Fruit fly (Drosophila melanogaster) whole organism, adult: ENCODE measurements around the gene BTBD9.

Experiments
- CG11617 ChIP-seq: fragments of 200-800 bp; sonication (Bioruptor generic); optimal IDR thresholded peaks from 2 replicates; lab custom pipeline; 2017; ENCODE audit warnings: mild to moderate bottlenecking, missing biosample characterization, missing genetic modification reagents, missing genetic modification characterization
- CG12768 ChIP-seq: fragments of 200-800 bp; sonication (Bioruptor generic); optimal IDR thresholded peaks from 2 replicates; lab custom pipeline; 2017; ENCODE audit warnings: missing biosample characterization, missing genetic modification characterization, mild to moderate bottlenecking, moderate library complexity, missing genetic modification reagents
- CG14711 ChIP-seq: fragments of 200-800 bp; sonication (Bioruptor generic); optimal IDR thresholded peaks from 2 replicates; lab custom pipeline; 2018; ENCODE audit warnings: missing biosample characterization, mild to moderate bottlenecking, missing genetic modification characterization, moderate library complexity
- CG1620 ChIP-seq: fragments of 200-800 bp; sonication (Bioruptor generic); optimal IDR thresholded peaks from 2 replicates; lab custom pipeline; 2016; ENCODE audit warnings: missing biosample characterization, missing genetic modification characterization
- CG33017 ChIP-seq: fragments of 200-800 bp; sonication (Bioruptor generic); optimal IDR thresholded peaks from 2 replicates; lab custom pipeline; 2018; ENCODE audit warnings: missing biosample characterization, mild to moderate bottlenecking, missing genetic modification characterization, moderate library complexity
- CG5204 ChIP-seq: fragments of 200-800 bp; sonication (Bioruptor generic); optimal IDR thresholded peaks from 2 replicates; lab custom pipeline; 2016; ENCODE audit warnings: missing biosample characterization, missing genetic modification characterization
- CG7045 ChIP-seq: fragments of 200-800 bp; sonication (Bioruptor generic); optimal IDR thresholded peaks from 2 replicates; lab custom pipeline; 2017; ENCODE audit warnings: missing biosample characterization, mild to moderate bottlenecking, missing genetic modification characterization
- CG7101 ChIP-seq: fragments of 200-800 bp; sonication (Bioruptor generic); optimal IDR thresholded peaks from 2 replicates; lab custom pipeline; 2018; ENCODE audit warnings: missing biosample characterization, mild to moderate bottlenecking, missing genetic modification characterization, moderate library complexity
- Clk ChIP-seq: fragments of 200-800 bp; sonication (Bioruptor generic); optimal IDR thresholded peaks from 2 replicates; lab custom pipeline; 2017; ENCODE audit warnings: missing biosample characterization, missing genetic modification characterization
- Crg-1 ChIP-seq: fragments of 200-800 bp; sonication (Bioruptor generic); optimal IDR thresholded peaks from 2 replicates; lab custom pipeline; 2016; ENCODE audit warnings: missing biosample characterization, missing genetic modification characterization
- Hr96 ChIP-seq: fragments of 200-800 bp; sonication (Bioruptor generic); optimal IDR thresholded peaks from 2 replicates; lab custom pipeline; 2016; ENCODE audit warnings: missing biosample characterization, missing genetic modification characterization
- Mnt ChIP-seq: fragments of 200-800 bp; sonication (Bioruptor generic); optimal IDR thresholded peaks from 2 replicates; lab custom pipeline; 2016; ENCODE audit warnings: missing biosample characterization, mild to moderate bottlenecking, missing genetic modification characterization
- bab1 ChIP-seq: fragments of 200-800 bp; sonication (Bioruptor generic); optimal IDR thresholded peaks from 3 replicates; lab custom pipeline; 2019; ENCODE audit warnings: missing biosample characterization, mild to moderate bottlenecking, missing genetic modification characterization, moderate library complexity
- cic ChIP-seq: fragments of 200-800 bp; sonication (Bioruptor generic); optimal IDR thresholded peaks from 2 replicates; lab custom pipeline; 2017; ENCODE audit warnings: missing biosample characterization, mild to moderate bottlenecking, missing genetic modification characterization, moderate library complexity
- cnc ChIP-seq, 2 experiments: fragments of >200 bp; optimal IDR thresholded peaks; 2 replicates each; lab custom pipeline; 2017
- kay ChIP-seq: fragments of 200-800 bp; sonication (Bioruptor generic); peaks from one replicate; lab custom pipeline; 2016; ENCODE audit warnings: missing biosample characterization, missing genetic modification characterization, borderline replicate concordance
- ovo ChIP-seq: fragments of 200-800 bp; sonication (Bioruptor generic); optimal IDR thresholded peaks from 2 replicates; lab custom pipeline; 2016; ENCODE audit warnings: missing biosample characterization, missing genetic modification characterization
- pad ChIP-seq: fragments of 200-800 bp; sonication (Bioruptor generic); optimal IDR thresholded peaks from 3 replicates; lab custom pipeline; 2017; ENCODE audit warnings: missing biosample characterization, missing genetic modification characterization, mild to moderate bottlenecking, moderate library complexity, missing genetic modification reagents
- tj ChIP-seq: fragments of 200-800 bp; sonication (Bioruptor generic); optimal IDR thresholded peaks from 3 replicates; lab custom pipeline; 2017; ENCODE audit warnings: missing biosample characterization, mild to moderate bottlenecking, missing genetic modification characterization, moderate library complexity
- toe ChIP-seq: fragments of 200-800 bp; sonication (Bioruptor generic); optimal IDR thresholded peaks from 2 replicates; lab custom pipeline; 2016; ENCODE audit warnings: missing biosample characterization, missing genetic modification characterization

BTBD9 gene

DNA sequence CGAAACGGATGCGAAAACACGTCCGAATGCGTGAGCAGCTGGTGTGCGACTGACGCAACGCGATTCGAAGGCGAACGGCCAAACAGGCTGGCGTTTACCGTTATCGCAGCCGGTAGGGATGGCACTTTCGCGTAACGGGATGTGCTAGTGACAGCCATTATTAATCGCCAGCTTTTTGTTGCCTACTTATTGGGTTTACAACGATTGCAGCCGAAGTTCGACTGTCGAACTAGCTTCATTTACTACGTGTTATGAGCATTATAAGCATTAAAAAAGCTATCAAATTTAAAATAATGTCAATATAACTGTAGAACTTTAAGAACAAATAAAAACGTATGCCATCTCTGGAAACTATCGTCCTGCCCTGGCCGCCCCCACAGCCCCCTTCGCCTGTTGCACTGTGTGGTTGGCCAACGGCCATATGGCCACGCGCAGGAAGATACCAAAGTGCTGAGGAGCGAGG lies 10.7 kb upstream of the BTBD9 start, which contains the start of gene Rph:
Gene Rph, minus strand, starts transcription at position 51 of the 463 bp plus-strand sequence.
- TF ChIP-seq CG14711 (tag; lab: Kevin White, UChicago) (peak; percentile 10), Clk (peak; percentile 3), CG11617 (GFP tag; lab: Kevin White, UChicago) (peak; percentile 10), Crg-1 (GFP tag; lab: Kevin White, UChicago) (no peak), tj (no peak), CG7045 (GFP tag; lab: Kevin White, UChicago) (peak; percentile 32), kay (no peak), Hr96 (GFP tag; lab: Kevin White, UChicago) (peak; percentile 59), CG33017 (tag; lab: Kevin White, UChicago) (no peak), toe (GFP tag; lab: Kevin White, UChicago) (no peak), cnc (optimal IDR thresholded peaks at IDR 0.05; lab: Kevin White, UChicago) (no peak), cic (GFP tag; lab: Kevin White, UChicago) (peak; percentile 9), pad (GFP tag; lab: Kevin White, UChicago) (no peak), bab1 (GFP tag; lab: Kevin White, UChicago) (no peak), CG1620 (no peak), CG7101 (peak; percentile 26), Mnt (GFP tag; lab: Kevin White, UChicago) (peak; percentile 32), ovo (GFP tag; lab: Kevin White, UChicago) (peak; percentile 36), CG5204 (GFP tag; lab: Kevin White, UChicago) (peak; percentile 25), CG12768 (GFP tag; lab: Kevin White, UChicago) (peak; percentile 28)

DNA sequence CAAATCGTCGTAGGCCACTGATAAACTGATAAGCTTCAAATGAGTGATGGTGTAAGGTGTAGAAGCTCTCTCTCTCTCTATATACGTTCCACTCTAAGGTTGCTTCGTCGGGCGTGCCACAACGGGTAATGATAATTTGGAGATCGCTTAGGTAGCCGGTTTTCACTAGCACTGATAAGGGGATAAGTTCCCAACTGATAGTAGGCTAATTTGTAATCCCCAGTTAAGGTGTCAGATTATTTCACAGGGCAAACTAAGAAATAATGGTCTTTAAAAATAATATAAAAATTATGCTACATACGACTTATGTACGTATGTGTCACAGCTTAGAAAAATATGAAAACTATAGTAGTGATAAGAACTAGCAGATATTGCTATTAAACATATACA lies 5.8 kb upstream of the BTBD9 start:
- TF ChIP-seq CG7045 (GFP tag; lab: Kevin White, UChicago) (no peak), CG11617 (GFP tag; lab: Kevin White, UChicago) (no peak), cnc (optimal IDR thresholded peaks at IDR 0.05; lab: Kevin White, UChicago) (no peak), ovo (GFP tag; lab: Kevin White, UChicago) (no peak), cic (GFP tag; lab: Kevin White, UChicago) (no peak), CG12768 (GFP tag; lab: Kevin White, UChicago) (no peak), Crg-1 (GFP tag; lab: Kevin White, UChicago) (no peak), bab1 (GFP tag; lab: Kevin White, UChicago) (no peak), pad (GFP tag; lab: Kevin White, UChicago) (no peak)

DNA sequence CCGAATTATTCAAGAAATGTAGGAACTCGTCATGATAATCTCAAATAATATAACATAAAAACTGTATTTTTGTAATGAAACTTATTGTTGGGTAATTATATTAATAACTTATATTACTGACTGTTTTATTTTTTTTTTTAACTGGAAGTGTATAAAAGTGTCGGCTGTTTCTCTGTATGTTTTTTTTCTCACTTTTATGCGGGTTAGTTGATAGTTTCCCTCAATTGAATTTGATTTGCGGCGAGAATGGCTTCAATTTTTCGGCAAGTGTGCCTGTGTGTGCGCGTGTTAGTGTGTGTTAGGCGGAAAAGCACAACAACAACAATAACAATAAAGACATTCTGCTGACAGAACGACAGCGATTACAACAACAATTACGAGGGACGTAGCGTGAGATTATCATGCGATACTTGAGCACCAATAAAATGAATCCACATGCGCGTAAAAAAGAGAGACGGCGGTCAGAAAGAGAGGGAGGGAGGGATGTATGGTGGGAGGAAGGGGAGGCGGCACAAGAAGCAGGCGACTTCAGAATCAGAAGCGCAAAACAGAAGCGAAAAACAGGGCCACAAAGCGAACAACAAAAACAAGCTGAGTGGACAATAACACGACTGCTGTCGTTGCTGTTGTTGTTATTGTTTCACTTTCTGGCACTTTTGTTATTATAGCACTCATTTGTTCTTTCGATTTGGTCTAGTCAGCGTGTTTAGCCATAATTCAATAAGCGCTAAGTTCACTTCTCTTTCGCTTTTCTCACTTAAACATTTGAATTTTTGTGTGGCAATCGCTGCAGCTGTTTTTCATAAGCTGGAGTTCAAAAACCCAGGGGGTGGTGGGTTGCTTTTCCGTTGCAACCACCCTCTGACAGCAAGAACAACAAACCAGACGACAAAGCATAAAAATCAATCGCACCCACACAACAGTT lies 5.1 kb upstream of the BTBD9 start:
- peak; percentile 100 for TF ChIP-seq tj
- TF ChIP-seq CG1620: no peak
- no peak for TF ChIP-seq Clk
- no peak for TF ChIP-seq cnc (optimal IDR thresholded peaks at IDR 0.05; lab: Kevin White, UChicago)
- TF ChIP-seq Crg-1 (GFP tag; lab: Kevin White, UChicago): peak; percentile 30
- TF ChIP-seq CG12768 (GFP tag; lab: Kevin White, UChicago): no peak
- peak; percentile 4 for TF ChIP-seq CG7045 (GFP tag; lab: Kevin White, UChicago)
- peak; percentile 49 for TF ChIP-seq pad (GFP tag; lab: Kevin White, UChicago)
- TF ChIP-seq Hr96 (GFP tag; lab: Kevin White, UChicago): peak; percentile 23
- TF ChIP-seq CG14711 (tag; lab: Kevin White, UChicago): peak; percentile 48
- peak; percentile 90 for TF ChIP-seq Mnt (GFP tag; lab: Kevin White, UChicago)
- TF ChIP-seq ovo (GFP tag; lab: Kevin White, UChicago): no peak
- peak; percentile 91 for TF ChIP-seq cic (GFP tag; lab: Kevin White, UChicago)
- TF ChIP-seq CG11617 (GFP tag; lab: Kevin White, UChicago): no peak
- TF ChIP-seq kay: no peak
- TF ChIP-seq bab1 (GFP tag; lab: Kevin White, UChicago): peak; percentile 86
- TF ChIP-seq CG7101: no peak
- no peak for TF ChIP-seq CG5204 (GFP tag; lab: Kevin White, UChicago)

DNA sequence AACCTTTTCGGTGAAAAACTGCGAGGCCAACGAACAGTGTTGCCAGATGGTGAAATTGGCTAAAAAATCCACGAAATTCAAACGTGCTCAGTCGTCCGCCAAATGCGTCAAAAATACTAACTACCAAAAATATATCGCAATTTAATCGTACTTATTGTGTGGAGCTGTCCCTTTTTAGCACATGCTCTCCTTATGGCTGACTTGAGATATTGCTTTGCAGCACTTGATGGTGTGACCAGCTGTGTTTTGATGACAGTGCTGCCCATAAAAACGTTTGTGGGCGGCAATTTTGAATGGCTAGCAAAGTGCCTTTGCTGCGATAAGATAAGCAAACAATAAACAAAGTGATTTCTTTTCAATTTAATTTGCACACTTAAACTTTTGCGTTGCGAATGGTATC lies 4.1 kb upstream of the BTBD9 start, which contains the start of gene Tango5:
Gene Tango5, minus strand, starts transcription at position 208 of the 400 bp plus-strand sequence.
- TF ChIP-seq kay: no peak
- no peak for TF ChIP-seq CG7101
- TF ChIP-seq CG33017 (tag; lab: Kevin White, UChicago): no peak
- TF ChIP-seq bab1 (GFP tag; lab: Kevin White, UChicago): peak; percentile 60
- TF ChIP-seq cnc (optimal IDR thresholded peaks at IDR 0.05; lab: Kevin White, UChicago): peak in 1 of 2 experiments; percentile 14
- no peak for TF ChIP-seq ovo (GFP tag; lab: Kevin White, UChicago)
- TF ChIP-seq CG14711 (tag; lab: Kevin White, UChicago): peak; percentile 9
- TF ChIP-seq tj: no peak
- TF ChIP-seq CG11617 (GFP tag; lab: Kevin White, UChicago): no peak
- no peak for TF ChIP-seq Clk
- no peak for TF ChIP-seq CG7045 (GFP tag; lab: Kevin White, UChicago)
- TF ChIP-seq Mnt (GFP tag; lab: Kevin White, UChicago): peak; percentile 80
- peak; percentile 35 for TF ChIP-seq pad (GFP tag; lab: Kevin White, UChicago)
- peak; percentile 33 for TF ChIP-seq cic (GFP tag; lab: Kevin White, UChicago)
- no peak for TF ChIP-seq Hr96 (GFP tag; lab: Kevin White, UChicago)
- no peak for TF ChIP-seq CG5204 (GFP tag; lab: Kevin White, UChicago)
- TF ChIP-seq CG1620: peak; percentile 43
- TF ChIP-seq Crg-1 (GFP tag; lab: Kevin White, UChicago): no peak
- no peak for TF ChIP-seq toe (GFP tag; lab: Kevin White, UChicago)
- TF ChIP-seq CG12768 (GFP tag; lab: Kevin White, UChicago): no peak

DNA sequence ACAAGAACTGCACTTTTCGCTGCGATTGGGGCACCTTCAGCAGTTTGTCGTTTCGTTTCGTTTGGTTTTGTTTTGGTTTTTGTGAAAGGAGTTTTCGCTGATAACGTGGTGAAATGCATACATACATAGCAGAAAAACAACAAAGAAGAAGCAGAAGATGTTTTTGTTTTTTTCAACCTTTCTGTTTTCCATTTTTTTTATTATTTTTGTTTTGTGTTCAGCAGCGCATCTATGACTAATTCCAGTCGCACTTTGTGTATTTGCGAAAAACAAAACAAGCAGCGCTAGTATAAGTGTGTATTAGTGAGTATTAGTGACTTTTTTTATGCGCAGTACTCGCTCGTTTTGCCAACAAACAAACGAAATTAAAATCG lies 1.4 kb upstream of the BTBD9 start:
- peak; percentile 53 for TF ChIP-seq tj
- TF ChIP-seq kay: peak; percentile 98
- TF ChIP-seq Hr96 (GFP tag; lab: Kevin White, UChicago): no peak
